Worm (Caenorhabditis elegans) whole organism, L3 larva: ENCODE measurements around the gene C18H2.5.

Experiments
- ceh-9 ChIP-seq: sonication (generic microtip); optimal IDR thresholded peaks from 2 replicates; lab custom pipeline; 2018; ENCODE audit warnings: missing biosample characterization, missing genetic modification characterization
- elt-3 ChIP-seq, 3 experiments: fragments of 150-350 bp in 1 of 3; sonication (generic microtip) in 2 of 3; optimal IDR thresholded peaks; 2 replicates in 2 of 3; 4 replicates in 1 of 3; lab custom pipeline; 2014 to 2017; ENCODE audit warnings: missing biosample characterization in 3 of 3, missing genetic modification characterization in 3 of 3
- lin-15B ChIP-seq: fragments of 150-350 bp; optimal IDR thresholded peaks from 2 replicates; lab custom pipeline; 2014; ENCODE audit warnings: missing biosample characterization, missing genetic modification characterization
- mdl-1 ChIP-seq: fragments of 150-350 bp; optimal IDR thresholded peaks from 2 replicates; lab custom pipeline; 2014; ENCODE audit warnings: missing biosample characterization, missing genetic modification characterization
- nhr-237 ChIP-seq: fragments of 150-350 bp; optimal IDR thresholded peaks from 2 replicates; lab custom pipeline; 2014; ENCODE audit warnings: missing biosample characterization, missing genetic modification characterization
- nhr-76 ChIP-seq: fragments of 150-350 bp; sonication (generic microtip); optimal IDR thresholded peaks from 5 replicates; lab custom pipeline; 2014; ENCODE audit warnings: missing biosample characterization, missing genetic modification characterization
- sea-2 ChIP-seq: fragments of 150-350 bp; sonication (generic microtip); optimal IDR thresholded peaks from 4 replicates; lab custom pipeline; 2014; ENCODE audit warnings: missing biosample characterization, missing genetic modification reagents, missing genetic modification characterization
- snpc-4 ChIP-seq: fragments of 150-350 bp; optimal IDR thresholded peaks from 2 replicates; lab custom pipeline; 2014; ENCODE audit warnings: missing biosample characterization, missing genetic modification characterization
- ztf-11 ChIP-seq: fragments of 150-350 bp; optimal IDR thresholded peaks from 2 replicates; lab custom pipeline; 2014; ENCODE audit warnings: missing biosample characterization, missing genetic modification characterization

DNA sequence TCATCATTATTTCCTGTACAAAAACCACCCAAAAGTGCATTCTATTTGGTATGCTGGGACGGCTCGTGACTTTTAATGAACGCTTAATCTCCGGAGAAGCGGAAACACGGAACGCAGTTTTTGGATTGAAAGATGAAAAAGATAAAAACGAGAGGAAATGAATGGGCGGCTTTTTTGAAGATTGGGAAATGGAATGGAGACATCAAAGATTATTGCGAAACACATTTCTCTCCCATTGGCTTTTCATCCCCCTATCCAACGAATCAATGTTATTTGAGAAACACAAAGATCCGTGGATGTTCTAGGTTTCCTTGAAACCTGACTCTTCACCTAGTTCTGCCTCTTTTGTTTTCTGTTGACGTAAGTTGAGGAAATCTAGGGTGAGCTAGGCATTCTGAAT lies 30.3 kb upstream of the C18H2.5 start:
- TF ChIP-seq ceh-9 (tag; lab: Kevin White, UChicago) (no peak), sea-2 (no peak), snpc-4 (tag; lab: Kevin White, UChicago) (no peak), nhr-237 (tag; lab: Kevin White, UChicago) (no peak), lin-15B (no peak), nhr-76 (tag; lab: Kevin White, UChicago) (no peak), mdl-1 (tag; lab: Kevin White, UChicago) (no peak), ztf-11 (tag; lab: Kevin White, UChicago) (no peak), elt-3 (tag; optimal IDR thresholded peaks at IDR 0.05; lab: Kevin White, UChicago) (no peak)
